Worm (Caenorhabditis elegans) whole organism, late embryonic: ENCODE measurements around the gene rnh-1.2.

Experiments used
- C08G9.2 ChIP-seq: sonication (generic microtip); optimal IDR thresholded peaks from 2 replicates; lab custom pipeline; 2016; ENCODE audit warnings: mild to moderate bottlenecking, missing genetic modification characterization, moderate library complexity, missing compliant biosample characterization
- K09A11.1 ChIP-seq: sonication (generic microtip); optimal IDR thresholded peaks from 2 replicates; lab custom pipeline; 2017; ENCODE audit warnings: antibody characterized with exemption, mild to moderate bottlenecking, missing genetic modification characterization, missing compliant biosample characterization; ENCODE audit not compliant: insufficient read depth
- ama-1 ChIP-seq: fragments of 150-350 bp; optimal IDR thresholded peaks from 2 replicates; lab custom pipeline; 2014
- ceh-18 ChIP-seq: sonication (generic microtip); optimal IDR thresholded peaks from 2 replicates; lab custom pipeline; 2016; ENCODE audit warnings: missing genetic modification characterization, missing compliant biosample characterization
- ceh-30 ChIP-seq: fragments of 150-350 bp; optimal IDR thresholded peaks from 2 replicates; lab custom pipeline; 2014; ENCODE audit warnings: missing biosample characterization, missing genetic modification characterization
- ceh-34 ChIP-seq: sonication (generic microtip); optimal IDR thresholded peaks from 2 replicates; lab custom pipeline; 2016; ENCODE audit warnings: mild to moderate bottlenecking, missing genetic modification characterization, missing compliant biosample characterization
- ets-4 ChIP-seq: sonication (generic microtip); optimal IDR thresholded peaks from 2 replicates; lab custom pipeline; 2016; ENCODE audit warnings: missing genetic modification characterization, missing compliant biosample characterization
- lin-11 ChIP-seq: fragments of 200-800 bp; sonication (Bioruptor generic); optimal IDR thresholded peaks from 2 replicates; lab custom pipeline; 2018; ENCODE audit warnings: mild to moderate bottlenecking, missing genetic modification characterization, missing compliant biosample characterization

ce11 chrII:9797664-9798063 is 44.2 kb downstream of the rnh-1.2 start, which contains the start of gene cyp-13A4:
- TF ChIP-seq ceh-18 (tag; lab: Kevin White, UChicago) (no peak), lin-11 (tag; lab: Kevin White, UChicago) (no peak), ceh-34 (no peak), K09A11.1 (no peak), ceh-30 (tag; lab: Kevin White, UChicago) (no peak), C08G9.2 (tag; lab: Kevin White, UChicago) (no peak), ets-4 (tag; lab: Kevin White, UChicago) (no peak), ama-1 (lab: Kevin White, UChicago) (no peak)
